Worm (Caenorhabditis elegans): Measurements from ENCODE around the gene W08F4.3.

ce11 chrII:536775-537174, 43.6 kb upstream of the W08F4.3 start, which contains the start of gene T27A1.2:
- no peak for TF ChIP-seq nhr-28 (tag; optimal IDR thresholded peaks at IDR 0.05)
- no peak for TF ChIP-seq fkh-10 (GFP tag; optimal IDR thresholded peaks at IDR 0.05)
- no peak for TF ChIP-seq fos-1 (tag; optimal IDR thresholded peaks at IDR 0.05)
- no peak for TF ChIP-seq zag-1 (tag; optimal IDR thresholded peaks at IDR 0.05)
- TF ChIP-seq ama-1 (optimal IDR thresholded peaks at IDR 0.05), result no peak
- no peak for TF ChIP-seq nhr-11 (tag; optimal IDR thresholded peaks at IDR 0.05)
- TF ChIP-seq nhr-76 (tag; optimal IDR thresholded peaks at IDR 0.05), result no peak
- TF ChIP-seq pqm-1 (tag; optimal IDR thresholded peaks at IDR 0.05), result no peak
- no peak for TF ChIP-seq snpc-4 (tag; optimal IDR thresholded peaks at IDR 0.05)
- TF ChIP-seq aly-2 (tag; optimal IDR thresholded peaks at IDR 0.05), result no peak

All from whole organism, L3 larva.